Fruit fly (Drosophila melanogaster): ENCODE results near the gene Wnt10.
A peak's percentile ranks its signal among the peaks of the same experiment; 100 is the strongest.

The Wnt10 gene

DNA sequence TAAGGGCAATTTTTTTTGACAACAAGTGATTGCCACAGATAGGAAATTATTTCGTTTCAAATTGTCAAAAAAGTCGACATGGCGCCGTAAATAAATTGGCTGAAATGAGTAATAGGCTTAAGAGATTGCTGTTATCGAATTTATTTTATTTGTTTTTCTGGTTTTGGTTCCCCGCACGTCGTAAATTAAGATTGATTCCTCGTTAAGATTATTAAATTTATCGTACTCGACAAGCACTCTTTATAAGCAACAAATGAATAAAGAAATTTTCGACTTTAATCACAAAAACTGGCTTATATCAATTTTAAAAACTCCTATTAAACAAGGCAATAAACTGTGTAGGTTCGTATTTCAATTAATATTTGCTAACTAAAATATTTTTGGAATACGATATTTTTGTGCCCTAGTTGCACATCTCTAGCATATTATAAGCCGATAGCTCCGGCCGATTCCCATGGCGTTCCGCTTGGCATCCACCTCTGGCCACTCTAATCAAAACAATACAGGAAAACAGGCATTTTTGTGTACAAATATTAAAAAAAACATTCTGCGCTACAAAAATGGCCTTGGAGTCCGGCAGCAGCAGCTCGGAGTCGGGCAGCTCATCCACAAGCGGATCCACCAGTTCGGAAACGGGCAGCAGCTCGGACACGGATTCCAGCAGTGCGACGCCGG, 48.9 kb downstream of the Wnt10 start, which contains the start of gene chm (continued):
- peak; percentile 54 for TF ChIP-seq CG32532 (GFP tag; IDR thresholded peaks at IDR 0.05)
- TF ChIP-seq croc (GFP tag; conservative IDR thresholded peaks at IDR 0.05): no peak
- no peak for TF ChIP-seq Dad (GFP tag; optimal IDR thresholded peaks at IDR 0.05)
- no peak for TF ChIP-seq gce (GFP tag; IDR thresholded peaks at IDR 0.05)
- TF ChIP-seq lov (optimal IDR thresholded peaks at IDR 0.05): no peak
- no peak for TF ChIP-seq lov (GFP tag; IDR thresholded peaks at IDR 0.05)
- no peak for TF ChIP-seq Poxn (GFP tag; IDR thresholded peaks at IDR 0.05)
- TF ChIP-seq CG12744 (GFP tag; optimal IDR thresholded peaks at IDR 0.05): peak; percentile 22
- no peak for TF ChIP-seq cato (GFP tag; optimal IDR thresholded peaks at IDR 0.05; ENCODE audit: borderline replicate concordance)
- peak; percentile 41 for TF ChIP-seq B-H2 (GFP tag; optimal IDR thresholded peaks at IDR 0.05)
- peak; percentile 10 for TF ChIP-seq CG9817 (tag; optimal IDR thresholded peaks at IDR 0.05)
- TF ChIP-seq Opbp (GFP tag; IDR thresholded peaks at IDR 0.05; ENCODE audit: partially characterized antibody): peak; percentile 92
- TF ChIP-seq CG1647 (GFP tag; optimal IDR thresholded peaks at IDR 0.05): no peak
- TF ChIP-seq CG3065 (GFP tag; optimal IDR thresholded peaks at IDR 0.05): no peak
- no peak for TF ChIP-seq so (GFP tag; IDR thresholded peaks at IDR 0.05)
- no peak for TF ChIP-seq otp (GFP tag; IDR thresholded peaks at IDR 0.05)
- no peak for TF ChIP-seq bowl (GFP tag; IDR thresholded peaks at IDR 0.05)
- no peak for TF ChIP-seq toy (GFP tag; IDR thresholded peaks at IDR 0.05)
- TF ChIP-seq CG5953 (GFP tag; IDR thresholded peaks at IDR 0.05): no peak
- TF ChIP-seq prd (optimal IDR thresholded peaks at IDR 0.05): no peak
- peak; percentile 40; the same call in 2 of the 3 replicates for TF ChIP-seq prd (GFP tag; IDR thresholded peaks at IDR 0.05)
- no peak for TF ChIP-seq nau (GFP tag; optimal IDR thresholded peaks at IDR 0.05)
- TF ChIP-seq sug (tag; optimal IDR thresholded peaks at IDR 0.05): peak; percentile 37
- no peak for TF ChIP-seq salm (tag; optimal IDR thresholded peaks at IDR 0.05)
- TF ChIP-seq inv (GFP tag; IDR thresholded peaks at IDR 0.05; ENCODE audit: partially characterized antibody): peak; percentile 82
- no peak for TF ChIP-seq gsb-n (tag; optimal IDR thresholded peaks at IDR 0.05)
- TF ChIP-seq dysf (GFP tag; IDR thresholded peaks at IDR 0.05): peak; percentile 11; the same call in 1 of the 3 replicates
- peak; percentile 51 for TF ChIP-seq CG14710 (tag; optimal IDR thresholded peaks at IDR 0.05)
- TF ChIP-seq CG17802 (tag; optimal IDR thresholded peaks at IDR 0.05): no peak
- no peak; the same call in 2 of the 3 replicates for TF ChIP-seq Aef1 (GFP tag; IDR thresholded peaks at IDR 0.05)
- no peak for TF ChIP-seq crp (GFP tag; optimal IDR thresholded peaks at IDR 0.05)
- TF ChIP-seq odd (GFP tag; optimal IDR thresholded peaks at IDR 0.05): no peak
- no peak for TF ChIP-seq CG30431 (GFP tag; optimal IDR thresholded peaks at IDR 0.05)
- TF ChIP-seq CG7928 (GFP tag; optimal IDR thresholded peaks at IDR 0.05): no peak
- TF ChIP-seq Hmr (GFP tag; optimal IDR thresholded peaks at IDR 0.05): no peak
- TF ChIP-seq Sry-β (GFP tag; optimal IDR thresholded peaks at IDR 0.05): no peak
- TF ChIP-seq onecut (GFP tag; IDR thresholded peaks at IDR 0.05): no peak
- no peak for TF ChIP-seq Awh (GFP tag; IDR thresholded peaks at IDR 0.05)
- peak; percentile 54 for TF ChIP-seq HLH54F (GFP tag; optimal IDR thresholded peaks at IDR 0.05)
- peak; percentile 8 for TF ChIP-seq ftz-f1 (GFP tag; optimal IDR thresholded peaks at IDR 0.05)
- TF ChIP-seq CG34422 (GFP tag; IDR thresholded peaks at IDR 0.05): peak; percentile 50; the same call in 1 of the 3 replicates
- TF ChIP-seq CG8281 (tag; optimal IDR thresholded peaks at IDR 0.05): no peak
- TF ChIP-seq ATbp (GFP tag; optimal IDR thresholded peaks at IDR 0.05): no peak
- no peak for TF ChIP-seq p53 (GFP tag; optimal IDR thresholded peaks at IDR 0.05)
- TF ChIP-seq CG17328 (GFP tag; IDR thresholded peaks at IDR 0.05): no peak
- no peak for TF ChIP-seq CG2678 (tag; optimal IDR thresholded peaks at IDR 0.05)
- peak; percentile 54 for TF ChIP-seq nmo (GFP tag; optimal IDR thresholded peaks at IDR 0.05)
- no peak for TF ChIP-seq gem (tag; optimal IDR thresholded peaks at IDR 0.05)
- no peak for TF ChIP-seq en (GFP tag; optimal IDR thresholded peaks at IDR 0.05)
- TF ChIP-seq phol (tag; optimal IDR thresholded peaks at IDR 0.05): peak; percentile 60
- TF ChIP-seq ranshi (GFP tag; IDR thresholded peaks at IDR 0.05): 0 out of 2 replicates have a peak, but pooled peaks have one; percentile 21
